Worm (Caenorhabditis elegans): ENCODE results near the gene W10G11.2.

The W10G11.2 gene

DNA sequence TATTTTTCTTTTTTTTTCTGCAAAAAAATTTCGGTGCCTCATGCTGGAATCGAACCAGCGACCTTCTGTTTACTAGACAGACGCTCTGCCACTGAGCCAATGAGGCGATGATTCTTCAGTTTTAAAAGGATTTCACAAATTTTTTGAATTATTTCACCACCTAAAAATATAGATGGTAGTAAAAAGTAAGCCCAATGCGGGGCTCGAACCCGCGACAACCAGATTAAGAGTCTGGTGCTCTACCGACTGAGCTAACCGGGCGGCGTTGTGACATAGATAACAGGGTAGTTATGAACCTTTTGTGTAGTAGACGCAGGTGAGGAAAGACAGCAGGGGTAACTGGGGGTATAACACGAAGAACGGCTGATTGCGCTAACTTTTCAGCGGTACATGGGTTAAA, 6.1 kb upstream of the W10G11.2 start (continued):
- peak; percentile 57 for TF ChIP-seq unc-130 (GFP tag; optimal IDR thresholded peaks at IDR 0.05)
- TF ChIP-seq madf-5 (GFP tag; IDR thresholded peaks at IDR 0.05), result peak; percentile 20 to 83; a peak in 2 of 4 replicates
- peak; percentile 88 for TF ChIP-seq dmd-8 (GFP tag; IDR thresholded peaks at IDR 0.05)
- peak; percentile 55; the same call in 1 of the 2 replicates for TF ChIP-seq ceh-44 (GFP tag; IDR thresholded peaks at IDR 0.05)
- TF ChIP-seq nhr-48 (tag; optimal IDR thresholded peaks at IDR 0.05), result peak; percentile 55
- peak; percentile 59 for TF ChIP-seq hmg-1.1 (GFP tag; IDR thresholded peaks at IDR 0.05)
- 0 out of 2 replicates have a peak, but pooled peaks have one; percentile 29 for TF ChIP-seq php-3 (GFP tag; IDR thresholded peaks at IDR 0.05)
- TF ChIP-seq daf-19 (GFP tag; conservative IDR thresholded peaks at IDR 0.05), result peak; percentile 83
- peak; percentile 65 for TF ChIP-seq spr-1 (tag; optimal IDR thresholded peaks at IDR 0.05)
- TF ChIP-seq mdt-29 (GFP tag; IDR thresholded peaks at IDR 0.05), result peak; percentile 77
- 0 out of 2 replicates have a peak, but pooled peaks have one; percentile 69 for TF ChIP-seq F44E2.7 (GFP tag; IDR thresholded peaks at IDR 0.05)
- peak; percentile 79 for TF ChIP-seq arid-1 (GFP tag; conservative IDR thresholded peaks at IDR 0.05)
- TF ChIP-seq ctbp-1 (GFP tag; IDR thresholded peaks at IDR 0.05), result peak; percentile 72; the same call in 1 of the 2 replicates
- peak; percentile 86 for TF ChIP-seq duxl-1 (tag; optimal IDR thresholded peaks at IDR 0.05; ENCODE audit: poor library complexity)
- peak; percentile 84 for TF ChIP-seq vab-7 (GFP tag; IDR thresholded peaks at IDR 0.05)
- peak; percentile 67; the same call in 1 of the 2 replicates for TF ChIP-seq Y48G9A.11 (GFP tag; IDR thresholded peaks at IDR 0.05)
- peak; percentile 4 for TF ChIP-seq nhr-77 (tag; optimal IDR thresholded peaks at IDR 0.05)

DNA sequence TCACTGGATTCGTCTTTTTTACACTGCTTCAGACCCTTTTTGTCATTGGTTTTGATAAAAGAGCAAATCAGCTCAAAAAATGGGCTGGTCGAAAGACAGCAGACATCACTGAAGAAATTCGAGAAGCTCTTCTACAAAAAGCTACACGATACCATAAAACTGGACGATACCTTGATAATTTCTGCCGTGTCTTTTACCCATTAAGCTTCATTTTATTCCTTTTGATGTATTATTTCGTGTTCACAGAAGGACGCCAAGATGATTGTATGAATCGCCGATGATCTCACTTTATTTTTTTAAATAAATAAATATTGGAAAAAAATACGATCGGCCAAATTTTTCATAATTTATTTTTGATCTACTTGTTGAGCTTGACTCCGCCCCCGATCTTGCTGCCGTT, 5.6 kb upstream of the W10G11.2 start:
- peak in 1 of 2 experiments; percentile 91 for TF ChIP-seq unc-62 (GFP tag; optimal IDR thresholded peaks at IDR 0.05 in 1 of 2)
- TF ChIP-seq unc-62 (tag; optimal IDR thresholded peaks at IDR 0.05), result no peak
- no peak for TF ChIP-seq mdl-1 (tag; optimal IDR thresholded peaks at IDR 0.05)

DNA sequence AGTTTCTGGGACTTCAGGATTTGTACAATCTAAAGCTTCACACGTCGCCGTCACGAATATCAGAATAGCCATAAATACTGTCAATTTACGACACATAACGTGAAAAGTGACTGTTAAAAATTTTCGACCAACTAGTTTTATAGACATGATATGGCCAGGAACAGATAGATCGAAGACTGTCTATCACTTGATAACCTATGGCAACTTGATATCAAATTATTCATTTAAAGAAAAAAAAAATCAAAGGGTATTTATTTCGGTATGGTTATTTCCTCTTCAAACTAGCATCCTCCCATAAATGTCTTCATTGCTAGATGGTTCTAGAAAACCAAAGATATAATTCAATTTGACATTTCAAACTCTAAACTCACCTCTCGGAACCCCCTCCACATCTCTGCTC, 958 bp upstream of the W10G11.2 start, which contains the start of gene W10G11.3:
Gene W10G11.3, minus strand, starts transcription at position 101 of the 400 bp plus-strand sequence.
- TF ChIP-seq zfp-3 (GFP tag; conservative IDR thresholded peaks at IDR 0.05), result no peak
- TF ChIP-seq dmd-6 (GFP tag; IDR thresholded peaks at IDR 0.05), result no peak
- TF ChIP-seq lin-38 (GFP tag; IDR thresholded peaks at IDR 0.05), result no peak
- TF ChIP-seq nhr-41 (GFP tag; IDR thresholded peaks at IDR 0.05), result no peak
- no peak for TF ChIP-seq php-3 (GFP tag; IDR thresholded peaks at IDR 0.05)
- TF ChIP-seq nhr-48 (tag; optimal IDR thresholded peaks at IDR 0.05), result no peak
- no peak for TF ChIP-seq ztf-7 (tag; optimal IDR thresholded peaks at IDR 0.05)
- no peak for TF ChIP-seq hlh-11 (tag; optimal IDR thresholded peaks at IDR 0.05)
- no peak for TF ChIP-seq Y5F2A.4 (GFP tag; optimal IDR thresholded peaks at IDR 0.05)
- no peak for TF ChIP-seq lin-29 (GFP tag; IDR thresholded peaks at IDR 0.05)

DNA sequence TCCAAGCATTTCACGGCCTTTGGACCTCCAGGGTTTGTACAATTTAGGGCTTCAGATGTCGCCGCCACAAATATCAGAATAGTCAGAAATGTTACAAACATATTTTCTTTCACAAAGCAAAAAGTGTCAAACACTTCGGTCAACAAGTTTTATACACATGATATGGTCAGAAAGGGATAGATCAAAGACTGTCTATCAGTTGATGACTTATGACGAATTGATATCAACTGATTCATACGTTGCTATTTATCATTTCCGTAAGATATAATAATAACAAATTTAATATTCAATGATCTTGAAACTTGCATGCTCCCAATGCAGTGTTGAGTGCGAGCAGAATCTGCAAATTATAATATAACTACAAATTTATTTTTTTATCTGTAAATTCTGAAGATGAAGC, 869 bp downstream of the W10G11.2 start, which contains the start of gene W10G11.1:
Gene W10G11.1, minus strand, starts transcription at position 101 of the 400 bp plus-strand sequence.
- no peak for TF ChIP-seq ces-1 (GFP tag; optimal IDR thresholded peaks at IDR 0.05)
- no peak for TF ChIP-seq daf-12 (tag; optimal IDR thresholded peaks at IDR 0.05)
- TF ChIP-seq F10B5.3 (tag; optimal IDR thresholded peaks at IDR 0.05), result no peak
- no peak for TF ChIP-seq Y75B8A.6 (GFP tag; IDR thresholded peaks at IDR 0.05)

DNA sequence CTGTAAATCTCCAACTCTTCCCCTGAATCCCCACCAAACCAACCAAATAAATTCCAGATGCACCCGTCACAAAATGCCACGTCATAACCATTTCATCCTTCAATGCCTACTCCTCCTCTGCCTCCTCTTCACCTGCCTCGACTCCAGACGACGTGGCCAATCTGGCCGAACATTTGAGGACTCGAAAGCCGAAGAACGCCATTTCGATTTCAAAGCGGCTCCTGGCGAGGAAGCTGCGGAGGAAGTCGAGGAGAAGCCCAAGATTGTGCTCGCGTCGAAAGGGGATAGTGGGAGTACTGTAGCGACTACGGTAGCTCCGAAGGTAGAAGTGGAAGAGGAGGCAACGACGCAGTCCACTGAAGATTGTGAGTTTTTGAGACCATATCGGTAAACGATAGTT, 4.0 kb downstream of the W10G11.2 start, which contains the start of gene lgc-45:
Gene lgc-45, plus strand, starts transcription at position 56 of the 400 bp plus-strand sequence.
- TF ChIP-seq unc-62 (GFP tag; optimal IDR thresholded peaks at IDR 0.05 in 1 of 2), result peak in 1 of 2 experiments; percentile 52
- no peak for TF ChIP-seq unc-62 (tag; optimal IDR thresholded peaks at IDR 0.05)
- TF ChIP-seq set-16 (GFP tag; IDR thresholded peaks at IDR 0.05), result peak; percentile 53
- TF ChIP-seq ZK337.2 (GFP tag; IDR thresholded peaks at IDR 0.05), result no peak

Data from whole organism, L4 larva.